Fruit fly (Drosophila melanogaster): ENCODE results near the gene spdi.
A peak's percentile ranks its signal among the peaks of the same experiment; 100 is the strongest.

- TF ChIP-seq gl (tag; optimal IDR thresholded peaks at IDR 0.05) (no peak), CG12605 (GFP tag; IDR thresholded peaks at IDR 0.05) (no peak), CG34367 (tag; optimal IDR thresholded peaks at IDR 0.05) (no peak), CG15710 (tag; optimal IDR thresholded peaks at IDR 0.05) (peak; percentile 26), EcR (GFP tag; optimal IDR thresholded peaks at IDR 0.05) (no peak)
Observed at dm6 chrX:621132-621555, 1.1 kb upstream of the spdi start, which contains the start of the genes CG13365 and Vsp37A.

All from whole organism, pupa.